Worm (Caenorhabditis elegans): ENCODE results near the gene C30H6.9.

DNA sequence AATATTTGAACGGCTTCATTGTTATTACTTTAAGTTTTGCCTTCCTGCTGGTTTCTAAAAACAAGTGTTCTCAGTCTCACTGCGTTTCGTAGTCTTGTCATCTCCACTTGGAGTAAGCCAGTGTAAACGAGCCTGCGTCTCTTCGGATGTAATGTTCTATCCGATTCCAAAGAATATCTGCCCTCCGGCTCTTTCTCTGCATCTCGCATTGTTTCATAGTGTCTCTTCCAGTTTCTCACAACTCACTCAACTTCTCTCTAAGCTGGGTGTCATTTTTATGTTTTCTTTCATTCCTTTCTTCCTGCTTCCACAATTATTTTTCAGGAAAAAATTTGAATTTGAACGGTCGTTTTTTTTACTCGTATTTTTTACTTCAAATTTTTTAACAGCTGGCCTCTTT lies 47.0 kb upstream of the C30H6.9 start:
- TF ChIP-seq unc-62 (GFP tag; optimal IDR thresholded peaks at IDR 0.05) (no peak), mdl-1 (tag; optimal IDR thresholded peaks at IDR 0.05) (no peak), nhr-12 (tag; optimal IDR thresholded peaks at IDR 0.05) (no peak), egl-27 (tag; optimal IDR thresholded peaks at IDR 0.05) (no peak), fkh-10 (GFP tag; optimal IDR thresholded peaks at IDR 0.05) (no peak), dpl-1 (GFP tag; optimal IDR thresholded peaks at IDR 0.05) (no peak), ama-1 (optimal IDR thresholded peaks at IDR 0.05) (no peak)

Data from whole organism, L1 larva.